Worm (Caenorhabditis elegans) whole organism, L4 larva: Measurements from ENCODE around the gene C18H9.5.

Source experiments
- F10B5.3 ChIP-seq: sonication (generic microtip); optimal IDR thresholded peaks from 2 replicates; lab custom pipeline; 2016; ENCODE audit warnings: mild to moderate bottlenecking, missing genetic modification characterization, missing compliant biosample characterization
- F26F4.8 ChIP-seq: fragments of 200-800 bp; sonication (Bioruptor generic); conservative IDR thresholded peaks from 2 replicates; pipeline ENCODE4 v1.3.6; 2022; ENCODE audit warnings: missing genetic modification characterization, missing compliant biosample characterization
- F49E8.2 ChIP-seq: sonication (generic microtip); optimal IDR thresholded peaks from 2 replicates; lab custom pipeline; 2016; ENCODE audit warnings: missing compliant biosample characterization, mild to moderate bottlenecking, missing genetic modification characterization, borderline replicate concordance
- T26A8.4 ChIP-seq: fragments of 200-800 bp; sonication (Bioruptor generic); IDR thresholded peaks from 2 replicates; pipeline ENCODE4 v1.3.6; 2022; ENCODE audit warnings: missing genetic modification characterization, missing compliant biosample characterization
- Y48G9A.11 ChIP-seq: fragments of 200-800 bp; sonication (Bioruptor generic); IDR thresholded peaks from 2 replicates; pipeline ENCODE4 v1.3.6; 2022; ENCODE audit warnings: missing genetic modification reagents, missing genetic modification characterization, missing compliant biosample characterization
- Y5F2A.4 ChIP-seq: fragments of 200-800 bp; sonication (Bioruptor generic); optimal IDR thresholded peaks from 2 replicates; lab custom pipeline; 2018; ENCODE audit warnings: mild to moderate bottlenecking, missing genetic modification characterization, missing compliant biosample characterization
- Y75B8A.6 ChIP-seq: fragments of 200-800 bp; sonication (Bioruptor generic); IDR thresholded peaks from 2 replicates; pipeline ENCODE4 v1.3.6; 2022; ENCODE audit warnings: missing genetic modification reagents, missing genetic modification characterization, missing compliant biosample characterization
- ZK546.5 ChIP-seq, 2 experiments: sonication (generic microtip); optimal IDR thresholded peaks; 2 replicates each; lab custom pipeline; 2017; ENCODE audit warnings: missing biosample characterization in 2 of 2, missing genetic modification characterization in 2 of 2
- aly-2 ChIP-seq: sonication (generic microtip); optimal IDR thresholded peaks from 2 replicates; lab custom pipeline; 2018; ENCODE audit warnings: missing biosample characterization, missing genetic modification characterization
- arid-1 ChIP-seq: fragments of 200-800 bp; sonication (Bioruptor generic); conservative IDR thresholded peaks from 2 replicates; pipeline ENCODE4 v1.3.6; 2022; ENCODE audit warnings: missing genetic modification reagents, missing genetic modification characterization, missing compliant biosample characterization
- ceh-62 ChIP-seq: sonication (generic microtip); optimal IDR thresholded peaks from 2 replicates; lab custom pipeline; 2017; ENCODE audit warnings: missing biosample characterization, missing genetic modification characterization
- cey-2 ChIP-seq: sonication (generic microtip); optimal IDR thresholded peaks from 3 replicates; lab custom pipeline; 2017; ENCODE audit warnings: missing genetic modification characterization, mild to moderate bottlenecking, missing compliant biosample characterization, antibody characterized with exemption, borderline replicate concordance; ENCODE audit not compliant: insufficient read depth
- dmd-9 ChIP-seq: fragments of 200-800 bp; sonication (Bioruptor generic); IDR thresholded peaks from 2 replicates; pipeline ENCODE4 v1.3.6; 2022; ENCODE audit warnings: missing genetic modification reagents, missing genetic modification characterization, missing compliant biosample characterization
- fkh-10 ChIP-seq: fragments of 150-350 bp; optimal IDR thresholded peaks from 2 replicates; lab custom pipeline; 2014; ENCODE audit warnings: missing biosample characterization, missing genetic modification reagents, missing genetic modification characterization
- hlh-11 ChIP-seq: fragments of 200-800 bp; sonication (Bioruptor generic); optimal IDR thresholded peaks from 2 replicates; lab custom pipeline; 2018; ENCODE audit warnings: mild to moderate bottlenecking, missing genetic modification characterization, missing compliant biosample characterization
- hmg-1.1 ChIP-seq: fragments of 200-800 bp; sonication (Bioruptor generic); IDR thresholded peaks from 2 replicates; pipeline ENCODE4 v1.3.6; 2022; ENCODE audit warnings: missing genetic modification reagents, missing genetic modification characterization, missing compliant biosample characterization
- lim-7 ChIP-seq: fragments of 200-800 bp; sonication (Bioruptor generic); IDR thresholded peaks from 2 replicates; pipeline ENCODE4 v1.3.6; 2022; ENCODE audit warnings: missing genetic modification characterization, missing compliant biosample characterization
- lin-15B ChIP-seq: fragments of 150-350 bp; sonication (generic microtip); optimal IDR thresholded peaks from 3 replicates; lab custom pipeline; 2014; ENCODE audit warnings: missing biosample characterization, missing genetic modification characterization
- lin-38 ChIP-seq: fragments of 200-800 bp; sonication (Bioruptor generic); IDR thresholded peaks from 2 replicates; pipeline ENCODE4 v1.3.6; 2022; ENCODE audit warnings: missing genetic modification reagents, missing genetic modification characterization, missing compliant biosample characterization
- madf-9 ChIP-seq: fragments of 200-800 bp; sonication (Bioruptor generic); conservative IDR thresholded peaks from 2 replicates; pipeline ENCODE4 v1.3.6; 2022; ENCODE audit warnings: missing genetic modification reagents, missing genetic modification characterization, missing compliant biosample characterization
- mdl-1 ChIP-seq, 2 experiments: fragments of 150-350 bp in 1 of 2; sonication (generic microtip) in 1 of 2; optimal IDR thresholded peaks; 2 replicates each; lab custom pipeline; 2014 to 2017; ENCODE audit warnings: missing biosample characterization in 2 of 2, missing genetic modification characterization in 2 of 2
- mep-1 ChIP-seq: fragments of 150-350 bp; sonication (generic microtip); optimal IDR thresholded peaks from 3 replicates; lab custom pipeline; 2014; ENCODE audit warnings: missing biosample characterization, missing genetic modification characterization
- mxl-2 ChIP-seq: fragments of 200-800 bp; sonication (Bioruptor generic); conservative IDR thresholded peaks from 2 replicates; pipeline ENCODE4 v1.3.6; 2022; ENCODE audit warnings: missing genetic modification reagents, missing genetic modification characterization, missing compliant biosample characterization
- nhr-11 ChIP-seq: fragments of 150-350 bp; optimal IDR thresholded peaks from 2 replicates; lab custom pipeline; 2014; ENCODE audit warnings: missing biosample characterization, missing genetic modification characterization
- nhr-111 ChIP-seq: fragments of 200-800 bp; sonication (Bioruptor generic); optimal IDR thresholded peaks from 2 replicates; lab custom pipeline; 2018; ENCODE audit warnings: mild to moderate bottlenecking, missing genetic modification characterization, missing compliant biosample characterization
- nhr-25 ChIP-seq: sonication (generic microtip); optimal IDR thresholded peaks from 2 replicates; lab custom pipeline; 2017; ENCODE audit warnings: missing genetic modification characterization, mild to moderate bottlenecking, missing compliant biosample characterization, antibody characterized with exemption, moderate library complexity, borderline replicate concordance; ENCODE audit not compliant: insufficient read depth
- nhr-28 ChIP-seq: fragments of 150-350 bp; optimal IDR thresholded peaks from 2 replicates; lab custom pipeline; 2014; ENCODE audit warnings: missing biosample characterization, missing genetic modification characterization
- nhr-41 ChIP-seq: fragments of 200-800 bp; sonication (Bioruptor generic); IDR thresholded peaks from 2 replicates; pipeline ENCODE4 v1.3.6; 2022; ENCODE audit warnings: missing genetic modification reagents, missing genetic modification characterization, missing compliant biosample characterization
- php-3 ChIP-seq: fragments of 200-800 bp; sonication (Bioruptor generic); IDR thresholded peaks from 2 replicates; pipeline ENCODE4 v1.3.6; 2022; ENCODE audit warnings: missing genetic modification reagents, missing genetic modification characterization, missing compliant biosample characterization
- set-16 ChIP-seq: fragments of 200-800 bp; sonication (Bioruptor generic); IDR thresholded peaks from 2 replicates; pipeline ENCODE4 v1.3.6; 2022; ENCODE audit warnings: missing genetic modification reagents, missing genetic modification characterization, missing compliant biosample characterization
- spr-3 ChIP-seq: fragments of 200-800 bp; sonication (Bioruptor generic); optimal IDR thresholded peaks from 2 replicates; lab custom pipeline; 2018; ENCODE audit warnings: mild to moderate bottlenecking, missing genetic modification characterization, missing compliant biosample characterization
- unc-39 ChIP-seq: sonication (generic microtip); optimal IDR thresholded peaks from 2 replicates; lab custom pipeline; 2017; ENCODE audit warnings: missing biosample characterization, missing genetic modification characterization
- unc-62 ChIP-seq, 3 experiments: fragments of 150-350 bp in 1 of 3; sonication (generic microtip); optimal IDR thresholded peaks in 2 of 3; peaks in 1 of 3; 1 replicate in 1 of 3; 2 replicates in 2 of 3; lab custom pipeline; 2014 to 2017; ENCODE audit warnings: missing biosample characterization in 3 of 3, missing genetic modification characterization in 3 of 3, missing genetic modification reagents in 3 of 3, missing genotype in 1 of 3
- zfp-2 ChIP-seq: sonication (generic microtip); optimal IDR thresholded peaks from 2 replicates; lab custom pipeline; 2016; ENCODE audit warnings: mild to moderate bottlenecking, missing genetic modification characterization, missing compliant biosample characterization
- zfp-3 ChIP-seq: fragments of 200-800 bp; sonication (Bioruptor generic); conservative IDR thresholded peaks from 2 replicates; pipeline ENCODE4 v1.3.6; 2022; ENCODE audit warnings: missing genetic modification reagents, missing genetic modification characterization, missing compliant biosample characterization

C18H9.5 gene

ce11 chrII:6734674-6735073, 39.3 kb upstream of the C18H9.5 start, which contains the start of gene T14B4.3 (continued):
- no peak for TF ChIP-seq nhr-111 (GFP tag; lab: Kevin White, UChicago)
- no peak for TF ChIP-seq hlh-11 (tag; lab: Kevin White, UChicago)
- peak; percentile 26; the same call in 1 of the 2 replicates for TF ChIP-seq hmg-1.1 (GFP tag; lab: Robert Waterston, UW)

- TF ChIP-seq mxl-2 (no peak), arid-1 (GFP tag; lab: Robert Waterston, UW) (no peak), php-3 (GFP tag; lab: Robert Waterston, UW) (no peak), nhr-25 (tag; lab: Kevin White, UChicago) (no peak), ceh-62 (tag; lab: Kevin White, UChicago) (no peak), unc-62 (GFP tag; optimal IDR thresholded peaks at IDR 0.05 in 1 of 2; lab: Kevin White, UChicago) (no peak), unc-62 (tag; optimal IDR thresholded peaks at IDR 0.05; lab: Kevin White, UChicago) (no peak), F26F4.8 (no peak), lim-7 (GFP tag; lab: Robert Waterston, UW) (no peak), lin-38 (GFP tag; lab: Robert Waterston, UW) (no peak), lin-15B (tag; lab: Kevin White, UChicago) (no peak), spr-3 (no peak), mdl-1 (tag; optimal IDR thresholded peaks at IDR 0.05; lab: Kevin White, UChicago) (no peak), nhr-28 (tag; lab: Kevin White, UChicago) (no peak), unc-39 (tag; lab: Kevin White, UChicago) (no peak), zfp-3 (no peak), set-16 (no peak), Y75B8A.6 (GFP tag; lab: Robert Waterston, UW) (no peak), cey-2 (no peak), madf-9 (no peak)
Measured at ce11 chrII:6733718-6734117, 38.4 kb upstream of the C18H9.5 start, which contains the start of gene T14B4.9. Gene T14B4.9, minus strand, starts transcription at chrII:6733818.

ce11 chrII:6729331-6729730, 34.0 kb upstream of the C18H9.5 start, which contains the start of gene T14B4.8:
Gene T14B4.8, minus strand, starts transcription at chrII:6729390.
- TF ChIP-seq Y5F2A.4 (GFP tag; lab: Kevin White, UChicago) (no peak), ZK546.5 (tag; optimal IDR thresholded peaks at IDR 0.05; lab: Kevin White, UChicago) (no peak), T26A8.4 (no peak), aly-2 (tag; lab: Kevin White, UChicago) (no peak), mep-1 (tag; lab: Kevin White, UChicago) (no peak), arid-1 (GFP tag; lab: Robert Waterston, UW) (no peak), Y48G9A.11 (GFP tag; lab: Robert Waterston, UW) (no peak), nhr-11 (tag; lab: Kevin White, UChicago) (no peak), nhr-41 (GFP tag; lab: Robert Waterston, UW) (no peak), F49E8.2 (tag; lab: Kevin White, UChicago) (no peak), unc-39 (tag; lab: Kevin White, UChicago) (no peak), fkh-10 (GFP tag; lab: Kevin White, UChicago) (peak; percentile 22), php-3 (GFP tag; lab: Robert Waterston, UW) (no peak), dmd-9 (GFP tag; lab: Robert Waterston, UW) (no peak), F10B5.3 (tag; lab: Kevin White, UChicago) (no peak), zfp-2 (tag; lab: Kevin White, UChicago) (no peak), unc-62 (GFP tag; optimal IDR thresholded peaks at IDR 0.05 in 1 of 2; lab: Kevin White, UChicago) (peak in 1 of 2 experiments; percentile 94), unc-62 (tag; optimal IDR thresholded peaks at IDR 0.05; lab: Kevin White, UChicago) (no peak), hmg-1.1 (GFP tag; lab: Robert Waterston, UW) (peak; percentile 38; the same call in 1 of the 2 replicates), mxl-2 (no peak)
